Worm (Caenorhabditis elegans) whole organism, late embryonic: ENCODE data around the gene ZK1128.7.

ENCODE experiments used
- Y22D7AL.16 ChIP-seq: sonication (generic microtip); optimal IDR thresholded peaks from 2 replicates; lab custom pipeline; 2016; ENCODE audit warnings: missing genetic modification characterization, missing compliant biosample characterization
- ceh-30 ChIP-seq: fragments of 150-350 bp; optimal IDR thresholded peaks from 2 replicates; lab custom pipeline; 2014; ENCODE audit warnings: missing biosample characterization, missing genetic modification characterization
- elt-2 ChIP-seq: sonication (generic microtip); optimal IDR thresholded peaks from 2 replicates; lab custom pipeline; 2016; ENCODE audit warnings: missing genetic modification reagents, missing genetic modification characterization, missing compliant biosample characterization
- hlh-30 ChIP-seq: sonication (generic microtip); optimal IDR thresholded peaks from 2 replicates; lab custom pipeline; 2017; ENCODE audit warnings: antibody characterized with exemption, missing genetic modification characterization, missing compliant biosample characterization; ENCODE audit not compliant: insufficient read depth
- hlh-8 ChIP-seq: sonication (generic microtip); optimal IDR thresholded peaks from 2 replicates; lab custom pipeline; 2016; ENCODE audit warnings: missing genotype, missing genetic modification characterization, missing compliant biosample characterization
- nfya-1 ChIP-seq: sonication (generic microtip); optimal IDR thresholded peaks from 2 replicates; lab custom pipeline; 2017; ENCODE audit warnings: missing genetic modification characterization, mild to moderate bottlenecking, missing compliant biosample characterization, antibody characterized with exemption, moderate library complexity
- rnt-1 ChIP-seq: sonication (generic microtip); optimal IDR thresholded peaks from 2 replicates; lab custom pipeline; 2016; ENCODE audit warnings: missing genetic modification characterization, missing compliant biosample characterization
- sox-2 ChIP-seq: fragments of 200-800 bp; sonication (Bioruptor generic); IDR thresholded peaks from 2 replicates; pipeline ENCODE4 v1.3.6; 2022; ENCODE audit warnings: missing genetic modification reagents, missing genetic modification characterization, missing compliant biosample characterization

DNA sequence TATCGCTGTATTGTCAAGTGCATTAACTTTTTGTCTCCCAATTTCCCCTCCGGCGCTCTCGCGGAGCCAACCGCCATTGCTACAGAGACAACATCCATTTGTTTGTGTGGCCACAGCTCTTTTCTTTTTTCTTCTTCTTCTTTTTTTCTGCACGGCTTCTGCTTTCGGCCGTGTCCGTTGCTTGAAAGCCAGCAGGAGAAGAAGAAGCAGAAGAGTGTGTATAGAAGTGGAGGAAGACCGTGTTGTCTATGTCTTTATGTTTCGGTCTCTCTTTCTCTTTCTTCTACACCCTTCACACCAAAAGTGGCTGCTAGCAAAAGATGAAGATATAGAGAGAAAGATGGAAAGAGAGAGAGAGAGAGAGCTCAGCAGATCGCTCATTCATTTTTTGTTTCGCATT lies 51.0 kb downstream of the ZK1128.7 start:
- TF ChIP-seq rnt-1 (tag; lab: Kevin White, UChicago) = no peak
- no peak for TF ChIP-seq sox-2 (GFP tag; lab: Robert Waterston, UW)
- TF ChIP-seq elt-2 (tag; lab: Kevin White, UChicago) = no peak
- TF ChIP-seq Y22D7AL.16 = no peak
- no peak for TF ChIP-seq hlh-8 (tag; lab: Kevin White, UChicago)
- TF ChIP-seq hlh-30 (tag; lab: Kevin White, UChicago) = no peak
- no peak for TF ChIP-seq nfya-1 (tag; lab: Kevin White, UChicago)
- no peak for TF ChIP-seq ceh-30 (tag; lab: Kevin White, UChicago)
